Worm (Caenorhabditis elegans) whole organism, L4/young adult: ENCODE results near the gene Y39A3CL.3.

ENCODE experiments used
- dao-5 ChIP-seq: sonication (generic microtip); optimal IDR thresholded peaks from 2 replicates; lab custom pipeline; 2016; ENCODE audit warnings: missing genotype, missing genetic modification characterization, moderate library complexity, missing compliant biosample characterization
- him-1 ChIP-seq: sonication (generic microtip); optimal IDR thresholded peaks from 2 replicates; lab custom pipeline; 2016; ENCODE audit warnings: missing genotype, missing genetic modification reagents, missing genetic modification characterization, missing compliant biosample characterization

- no peak for TF ChIP-seq him-1
- no peak for TF ChIP-seq dao-5 (tag; lab: Kevin White, UChicago)
These were observed 15.8 kb downstream of the Y39A3CL.3 start for ce11 chrIII:1793416-1793815.
